Worm (Caenorhabditis elegans) whole organism, early embryonic: Measurements from ENCODE around the gene C44B11.6.

Experiments used
- B0310.2 ChIP-seq: sonication (generic microtip); optimal IDR thresholded peaks from 2 replicates; lab custom pipeline; 2016; ENCODE audit warnings: mild to moderate bottlenecking, missing genetic modification characterization, missing compliant biosample characterization
- F13C5.2 ChIP-seq: sonication (generic microtip); optimal IDR thresholded peaks from 2 replicates; lab custom pipeline; 2017; ENCODE audit warnings: mild to moderate bottlenecking, missing genetic modification characterization, inconsistent platforms, missing compliant biosample characterization
- aly-1 ChIP-seq: sonication (generic microtip); optimal IDR thresholded peaks from 2 replicates; lab custom pipeline; 2016; ENCODE audit warnings: missing genetic modification characterization, missing compliant biosample characterization
- ama-1 ChIP-seq: fragments of 150-350 bp; optimal IDR thresholded peaks from 2 replicates; lab custom pipeline; 2014
- ceh-13 ChIP-seq: fragments of 200-800 bp; sonication (Bioruptor generic); optimal IDR thresholded peaks from 2 replicates; lab custom pipeline; 2018; ENCODE audit warnings: mild to moderate bottlenecking, missing genetic modification characterization, missing compliant biosample characterization
- ceh-36 ChIP-seq: sonication (generic microtip); optimal IDR thresholded peaks from 2 replicates; lab custom pipeline; 2016; ENCODE audit warnings: missing genetic modification characterization, inconsistent platforms, missing compliant biosample characterization
- ets-7 ChIP-seq: sonication (generic microtip); optimal IDR thresholded peaks from 2 replicates; lab custom pipeline; 2016; ENCODE audit warnings: missing genotype, missing genetic modification characterization, missing compliant biosample characterization
- flt-1 ChIP-seq: fragments of 200-800 bp; sonication (Bioruptor generic); IDR thresholded peaks from 2 replicates; pipeline ENCODE4 v1.3.6; 2022; ENCODE audit warnings: missing genetic modification characterization, missing compliant biosample characterization
- hmbx-1 ChIP-seq: sonication (generic microtip); optimal IDR thresholded peaks from 2 replicates; lab custom pipeline; 2016; ENCODE audit warnings: mild to moderate bottlenecking, missing genetic modification characterization, missing compliant biosample characterization
- hmg-4 ChIP-seq: fragments of 200-800 bp; sonication (Bioruptor generic); optimal IDR thresholded peaks from 2 replicates; lab custom pipeline; 2018; ENCODE audit warnings: mild to moderate bottlenecking, missing genetic modification characterization, missing compliant biosample characterization
- hnd-1 ChIP-seq: sonication (generic microtip); optimal IDR thresholded peaks from 2 replicates; lab custom pipeline; 2016; ENCODE audit warnings: missing genetic modification characterization, missing compliant biosample characterization
- pes-1 ChIP-seq: fragments of 200-800 bp; sonication (Bioruptor generic); IDR thresholded peaks from 2 replicates; pipeline ENCODE4 v1.3.6; 2022; ENCODE audit warnings: missing genetic modification reagents, missing genetic modification characterization, missing compliant biosample characterization
- scrt-1 ChIP-seq: fragments of 200-800 bp; sonication (Bioruptor generic); IDR thresholded peaks from 2 replicates; pipeline ENCODE4 v1.3.6; 2022; ENCODE audit warnings: missing genetic modification characterization, missing compliant biosample characterization
- sea-1 ChIP-seq: fragments of 200-800 bp; sonication (Bioruptor generic); conservative IDR thresholded peaks from 2 replicates; pipeline ENCODE4 v1.3.6; 2022; ENCODE audit warnings: missing genetic modification characterization, missing compliant biosample characterization
- tbx-11 ChIP-seq: fragments of 200-800 bp; sonication (Bioruptor generic); IDR thresholded peaks from 2 replicates; pipeline ENCODE4 v1.3.6; 2022; ENCODE audit warnings: missing genetic modification characterization, missing compliant biosample characterization
- tbx-37 ChIP-seq: fragments of 200-800 bp; sonication (Bioruptor generic); conservative IDR thresholded peaks from 2 replicates; pipeline ENCODE4 v1.3.6; 2022; ENCODE audit warnings: missing genetic modification reagents, missing genetic modification characterization, missing compliant biosample characterization
- tra-4 ChIP-seq: sonication (generic microtip); optimal IDR thresholded peaks from 2 replicates; lab custom pipeline; 2017; ENCODE audit warnings: missing genetic modification characterization, missing compliant biosample characterization

C44B11.6 gene

DNA sequence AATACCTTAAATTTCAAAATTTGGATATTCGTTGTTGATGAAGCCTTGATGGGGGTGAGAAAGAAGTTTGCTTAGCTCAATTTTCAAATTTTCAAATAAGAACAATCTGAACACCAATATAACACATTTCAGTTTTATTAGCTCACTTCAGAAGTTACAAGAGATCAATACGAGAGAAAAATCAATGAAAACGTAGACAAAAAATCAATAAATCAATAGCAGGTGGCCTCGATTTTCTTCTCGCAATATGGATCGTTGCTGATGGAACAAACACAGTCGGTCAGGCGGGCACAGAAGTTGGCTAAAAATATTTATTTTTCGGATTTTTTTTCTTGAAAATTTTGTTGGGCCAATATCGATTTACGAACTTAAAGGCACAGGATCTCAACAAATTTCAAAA, 10.9 kb upstream of the C44B11.6 start:
- TF ChIP-seq aly-1 (tag; lab: Kevin White, UChicago) (no peak), ceh-13 (no peak), flt-1 (GFP tag; lab: Robert Waterston, UW) (no peak), tra-4 (tag; lab: Kevin White, UChicago) (no peak), hmbx-1 (tag; lab: Kevin White, UChicago) (no peak), tbx-11 (GFP tag; lab: Robert Waterston, UW) (no peak), ama-1 (lab: Kevin White, UChicago) (no peak), sea-1 (GFP tag; lab: Robert Waterston, UW) (no peak), hnd-1 (no peak), hmg-4 (no peak), F13C5.2 (tag; lab: Kevin White, UChicago) (no peak), pes-1 (no peak)

DNA sequence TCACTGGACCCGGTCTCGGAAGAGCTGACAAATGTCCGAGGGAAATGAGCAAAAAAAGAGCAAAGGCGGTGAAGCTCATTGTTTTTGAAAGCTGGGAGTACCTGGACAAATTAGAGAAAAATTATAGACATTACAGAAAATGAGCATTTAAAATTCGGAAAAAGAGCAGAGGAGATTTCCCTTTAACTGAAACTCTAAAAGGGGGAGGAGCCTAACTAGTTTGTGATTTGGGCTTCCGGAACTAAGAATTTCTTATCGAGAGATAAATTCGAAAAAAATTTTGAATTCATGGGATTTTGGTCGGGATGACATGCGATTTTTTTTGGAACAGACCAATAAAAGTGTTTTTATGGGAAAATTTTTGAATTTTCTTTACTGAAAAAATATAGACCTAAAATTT, 9.3 kb upstream of the C44B11.6 start, which contains the start of gene C44B11.4:
Gene C44B11.4, minus strand, starts transcription at position 101 of the 400 bp plus-strand sequence.
- TF ChIP-seq ama-1 (lab: Kevin White, UChicago) (no peak), hmbx-1 (tag; lab: Kevin White, UChicago) (no peak), pes-1 (no peak), tbx-11 (GFP tag; lab: Robert Waterston, UW) (no peak), ceh-36 (no peak)

DNA sequence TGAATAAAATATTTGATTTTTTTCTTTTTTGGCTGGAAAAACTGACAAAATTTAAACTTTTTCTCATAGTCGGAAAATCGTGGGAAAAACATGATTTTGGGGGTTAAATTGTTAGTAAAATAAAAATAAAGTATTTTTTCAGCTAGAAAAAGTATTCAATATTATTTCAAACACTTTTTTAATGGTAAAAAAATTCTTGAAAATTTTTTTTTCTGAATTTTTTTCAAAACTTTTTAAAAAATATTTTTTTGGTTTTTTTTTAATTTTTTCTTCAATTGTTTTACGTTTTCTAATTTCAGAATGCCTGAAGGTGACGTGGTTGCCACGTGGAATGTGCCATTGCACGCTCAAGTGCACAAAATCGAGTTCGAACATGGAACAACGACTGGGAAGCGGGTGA, 2.0 kb downstream of the C44B11.6 start, which contains the start of gene C44B11.1:
Gene C44B11.1, plus strand, starts transcription at position 301 of the 400 bp plus-strand sequence.
- TF ChIP-seq ama-1 (lab: Kevin White, UChicago), result no peak
- no peak for TF ChIP-seq hmg-4
- no peak for TF ChIP-seq tbx-37 (GFP tag; lab: Robert Waterston, UW)
- TF ChIP-seq ceh-13, result no peak
- TF ChIP-seq hmbx-1 (tag; lab: Kevin White, UChicago), result no peak
- TF ChIP-seq ceh-36, result no peak
- no peak for TF ChIP-seq pes-1

DNA sequence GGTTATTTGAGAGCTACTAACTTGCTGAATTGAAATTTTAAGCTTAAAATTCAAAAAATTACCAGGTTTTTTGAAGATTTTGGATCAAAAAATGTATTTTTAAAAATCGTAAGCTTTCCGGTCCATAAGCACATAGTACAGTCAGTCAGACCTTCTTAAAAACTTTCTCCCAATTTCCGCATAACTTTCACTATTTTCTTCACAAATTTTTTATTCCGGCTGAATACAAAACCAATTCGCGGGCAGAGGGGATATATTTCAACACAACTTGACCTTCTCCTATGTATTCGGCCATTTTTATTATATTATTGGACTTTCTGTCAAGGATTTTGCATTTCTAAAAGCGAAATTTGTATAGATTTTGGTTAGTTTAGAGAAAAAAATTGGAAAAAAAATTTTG, 7.5 kb downstream of the C44B11.6 start:
- TF ChIP-seq B0310.2 (tag; lab: Kevin White, UChicago), result no peak

DNA sequence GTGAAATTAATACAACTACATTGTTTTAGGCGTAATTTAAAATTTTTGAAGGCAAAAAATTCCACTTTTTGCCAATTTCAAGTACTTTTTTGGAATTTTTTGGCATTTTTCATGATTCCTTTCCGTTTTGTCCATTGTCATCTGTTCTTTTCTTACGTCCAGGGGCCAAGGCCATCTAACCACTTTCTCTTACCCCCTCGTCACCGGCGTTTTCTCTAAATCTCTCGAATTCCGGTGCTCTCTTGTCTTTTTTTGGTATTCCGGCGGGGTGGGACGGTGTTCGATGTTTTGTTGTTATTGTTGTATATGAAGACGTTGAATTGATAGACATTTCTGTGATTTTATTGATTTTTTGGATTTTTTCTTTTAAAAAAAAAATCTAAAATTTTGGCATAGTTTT, 8.7 kb downstream of the C44B11.6 start:
- no peak for TF ChIP-seq aly-1 (tag; lab: Kevin White, UChicago)

DNA sequence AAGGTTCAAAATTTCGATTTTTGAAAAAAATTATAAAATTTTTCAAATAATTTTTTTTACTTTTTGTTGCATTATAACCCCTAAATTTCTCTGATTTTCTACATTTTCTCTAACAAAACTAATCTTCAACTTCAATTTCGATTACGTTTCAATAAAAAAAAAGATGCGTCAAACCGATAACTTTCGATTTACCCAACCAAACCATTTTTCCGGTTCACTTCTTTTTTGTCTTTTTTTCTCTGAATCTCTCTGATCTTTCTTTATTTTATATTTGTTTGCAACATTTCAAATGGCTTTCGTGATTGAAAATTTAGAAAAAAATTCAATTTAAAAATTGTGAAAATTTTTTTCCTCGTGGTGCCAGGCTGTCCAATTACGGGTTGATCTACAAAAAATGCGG, 10.5 kb downstream of the C44B11.6 start:
- TF ChIP-seq F13C5.2 (tag; lab: Kevin White, UChicago) (no peak), flt-1 (GFP tag; lab: Robert Waterston, UW) (no peak), sea-1 (GFP tag; lab: Robert Waterston, UW) (no peak), tbx-37 (GFP tag; lab: Robert Waterston, UW) (no peak), ama-1 (lab: Kevin White, UChicago) (no peak), hmg-4 (no peak), B0310.2 (tag; lab: Kevin White, UChicago) (no peak), ets-7 (tag; lab: Kevin White, UChicago) (no peak), ceh-36 (no peak), tbx-11 (GFP tag; lab: Robert Waterston, UW) (no peak), pes-1 (no peak), ceh-13 (no peak), hnd-1 (no peak)

DNA sequence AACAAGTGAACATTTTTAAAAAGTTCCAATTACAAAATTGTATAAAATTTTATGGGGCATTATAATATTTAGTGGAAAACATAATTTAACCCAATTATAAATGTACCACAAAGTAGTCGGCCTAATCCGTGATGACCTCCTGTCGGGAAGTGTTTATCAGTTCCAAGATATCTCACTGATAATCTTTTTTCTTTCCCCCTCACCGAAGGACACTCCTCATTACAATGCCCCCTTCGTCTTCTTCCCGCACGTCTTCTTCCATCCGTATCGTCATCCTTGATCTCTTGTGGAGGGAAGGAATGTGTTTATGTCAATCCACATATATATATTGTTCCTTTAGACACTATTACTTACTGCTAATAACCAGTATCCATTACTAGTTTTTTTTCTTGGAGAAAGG, 12.4 kb downstream of the C44B11.6 start, which contains the start of gene R148.5:
Gene R148.5, plus strand, starts transcription at position 331 of the 400 bp plus-strand sequence.
- no peak for TF ChIP-seq tra-4 (tag; lab: Kevin White, UChicago)
- TF ChIP-seq ets-7 (tag; lab: Kevin White, UChicago), result no peak
- no peak for TF ChIP-seq tbx-11 (GFP tag; lab: Robert Waterston, UW)
- TF ChIP-seq hmg-4, result no peak
- TF ChIP-seq aly-1 (tag; lab: Kevin White, UChicago), result no peak
- no peak for TF ChIP-seq ceh-13
- no peak for TF ChIP-seq sea-1 (GFP tag; lab: Robert Waterston, UW)

DNA sequence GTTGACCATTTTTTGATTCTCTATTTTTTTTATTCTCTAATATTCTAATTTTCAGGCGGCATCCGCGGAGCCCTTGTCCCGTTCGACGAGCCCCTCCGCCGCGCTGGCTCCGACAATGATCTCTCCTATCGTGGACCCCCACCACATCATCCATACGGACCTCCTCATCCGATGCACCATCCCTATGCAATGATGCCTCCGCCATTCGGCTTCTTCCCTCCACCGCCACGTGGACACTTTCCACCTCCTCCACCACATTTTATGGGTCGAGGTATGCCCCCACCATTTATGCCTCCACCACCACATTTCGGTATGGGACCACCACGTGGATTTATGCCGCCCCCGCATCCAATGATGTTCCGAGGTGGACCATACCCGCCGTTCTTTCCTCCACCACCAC, 16.3 kb downstream of the C44B11.6 start:
- no peak for TF ChIP-seq pes-1
- no peak for TF ChIP-seq ama-1 (lab: Kevin White, UChicago)
- no peak for TF ChIP-seq hmbx-1 (tag; lab: Kevin White, UChicago)
- no peak for TF ChIP-seq F13C5.2 (tag; lab: Kevin White, UChicago)
- TF ChIP-seq scrt-1 (GFP tag; lab: Robert Waterston, UW), result no peak
- no peak for TF ChIP-seq hnd-1
- TF ChIP-seq ceh-13, result no peak
- TF ChIP-seq hmg-4, result no peak
- no peak for TF ChIP-seq ets-7 (tag; lab: Kevin White, UChicago)
- TF ChIP-seq sea-1 (GFP tag; lab: Robert Waterston, UW), result no peak
- TF ChIP-seq tra-4 (tag; lab: Kevin White, UChicago), result no peak
- no peak for TF ChIP-seq flt-1 (GFP tag; lab: Robert Waterston, UW)
- no peak for TF ChIP-seq aly-1 (tag; lab: Kevin White, UChicago)
- no peak for TF ChIP-seq tbx-11 (GFP tag; lab: Robert Waterston, UW)
- TF ChIP-seq B0310.2 (tag; lab: Kevin White, UChicago), result no peak
- no peak for TF ChIP-seq ceh-36
- TF ChIP-seq tbx-37 (GFP tag; lab: Robert Waterston, UW), result no peak

DNA sequence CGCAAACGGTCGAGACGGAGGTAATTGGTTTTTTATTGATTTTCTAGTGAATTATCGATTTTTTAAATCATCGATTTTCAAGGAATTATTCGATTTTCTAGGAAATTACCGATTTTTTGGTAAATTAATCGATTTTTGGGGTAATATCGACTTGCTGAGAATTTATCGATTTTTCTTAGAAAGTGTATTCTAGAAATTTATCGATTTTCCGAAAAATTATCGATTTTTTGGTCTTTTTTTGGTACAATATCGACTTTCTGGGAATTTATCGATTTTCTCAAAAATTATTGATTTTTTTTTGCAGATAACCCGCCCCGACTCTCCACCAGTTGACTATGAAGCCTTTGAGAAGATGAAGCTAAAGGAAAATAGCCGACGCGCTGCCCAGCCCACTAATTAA, 17.6 kb downstream of the C44B11.6 start:
- TF ChIP-seq B0310.2 (tag; lab: Kevin White, UChicago) (no peak), hmg-4 (no peak), scrt-1 (GFP tag; lab: Robert Waterston, UW) (no peak), tbx-37 (GFP tag; lab: Robert Waterston, UW) (no peak), hnd-1 (no peak), ceh-36 (no peak), hmbx-1 (tag; lab: Kevin White, UChicago) (no peak), tra-4 (tag; lab: Kevin White, UChicago) (no peak), ceh-13 (no peak), pes-1 (no peak)
